Worm (Caenorhabditis elegans) whole organism, L2 larva: ENCODE data around the gene lin-5.

ENCODE experiments used
- nhr-237 ChIP-seq: fragments of 150-350 bp; optimal IDR thresholded peaks from 2 replicates; lab custom pipeline; 2014; ENCODE audit warnings: missing biosample characterization, missing genetic modification characterization
- nhr-25 ChIP-seq: fragments of 150-350 bp; sonication (generic microtip); optimal IDR thresholded peaks from 3 replicates; lab custom pipeline; 2014; ENCODE audit warnings: missing biosample characterization, missing genetic modification characterization
- nhr-77 ChIP-seq: fragments of 150-350 bp; optimal IDR thresholded peaks from 2 replicates; lab custom pipeline; 2014; ENCODE audit warnings: missing biosample characterization, missing genetic modification characterization
- peb-1 ChIP-seq: fragments of 150-350 bp; optimal IDR thresholded peaks from 2 replicates; lab custom pipeline; 2014; ENCODE audit warnings: missing biosample characterization, missing genetic modification characterization
- unc-62 ChIP-seq: fragments of 150-350 bp; optimal IDR thresholded peaks from 2 replicates; lab custom pipeline; 2014; ENCODE audit warnings: missing biosample characterization, missing genetic modification reagents, missing genetic modification characterization

DNA sequence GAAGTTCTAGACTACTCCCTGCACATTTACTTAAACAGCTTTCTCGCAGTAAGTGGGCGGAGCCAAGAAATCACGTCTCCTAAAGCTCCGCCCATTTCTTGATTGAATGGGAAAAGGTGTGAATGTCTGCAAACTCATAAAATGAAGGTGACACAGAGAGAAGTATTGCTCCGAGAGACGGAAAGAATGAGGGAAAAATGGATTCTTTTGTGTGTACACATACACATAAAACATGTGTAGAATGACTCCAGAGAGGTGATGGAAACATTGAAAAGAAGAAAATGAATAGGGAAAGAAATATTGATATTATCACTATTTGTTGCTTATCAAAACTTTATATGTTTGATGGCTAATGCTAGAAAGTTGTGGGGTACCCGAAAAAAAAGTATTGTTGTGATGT is 8.9 kb upstream of the lin-5 start:
- TF ChIP-seq nhr-77: no peak
- no peak for TF ChIP-seq peb-1
- no peak for TF ChIP-seq nhr-25
- no peak for TF ChIP-seq unc-62
- no peak for TF ChIP-seq nhr-237
